Fruit fly (Drosophila melanogaster) S2 (cell line): ENCODE measurements around the gene OtopLc.
A peak's percentile ranks its signal among the peaks of the same experiment; 100 is the strongest.

Experiments used
- CG8478 ChIP-seq: fragments of >200 bp; optimal IDR thresholded peaks from 2 replicates; lab custom pipeline; 2018
- CTCF ChIP-seq, 2 experiments: fragments of >200 bp; optimal IDR thresholded peaks; 2 replicates each; lab custom pipeline; 2018

The OtopLc gene

DNA sequence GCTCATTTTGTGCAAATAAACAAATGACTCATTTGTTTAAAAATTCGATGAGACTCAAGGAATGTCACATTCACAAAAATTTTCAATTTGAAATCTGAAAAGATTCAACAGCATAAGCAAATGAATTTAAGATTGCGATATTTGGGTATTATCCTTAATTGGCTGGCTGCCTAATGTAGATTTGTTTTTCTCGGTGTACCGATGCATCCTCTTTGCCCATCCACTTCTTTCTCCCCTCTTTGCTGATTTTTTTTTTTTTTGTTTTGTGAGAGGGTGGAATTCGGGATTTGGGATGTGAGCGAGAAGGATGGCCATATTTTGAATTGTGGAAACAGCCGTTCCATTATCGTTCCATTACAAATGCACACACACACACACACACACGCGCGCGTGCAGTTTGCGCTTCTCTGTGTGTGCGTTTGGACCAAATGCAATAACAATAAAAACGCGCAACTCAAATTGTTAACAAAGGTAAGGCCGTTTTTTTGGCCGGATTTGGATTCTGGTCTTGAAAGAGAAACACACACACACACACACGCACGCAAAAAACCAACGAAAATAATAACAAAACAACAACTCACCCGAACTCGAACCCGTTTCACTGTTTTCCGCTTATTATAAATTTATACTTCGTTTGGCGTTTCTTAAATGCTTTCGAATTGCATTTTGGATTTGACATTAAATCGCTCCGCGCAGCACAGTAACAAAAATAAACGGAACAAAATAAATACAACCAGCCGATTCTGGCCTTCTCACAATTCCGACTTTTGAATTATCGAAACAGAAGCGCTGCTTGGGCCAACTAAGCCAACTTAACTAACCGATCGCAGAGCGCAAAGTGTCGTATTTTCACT is 16.6 kb upstream of the OtopLc start:
- TF ChIP-seq CG8478 (lab: Kevin White, UChicago) (no peak), CTCF (optimal IDR thresholded peaks at IDR 0.05; lab: Kevin White, UChicago) (no peak)

DNA sequence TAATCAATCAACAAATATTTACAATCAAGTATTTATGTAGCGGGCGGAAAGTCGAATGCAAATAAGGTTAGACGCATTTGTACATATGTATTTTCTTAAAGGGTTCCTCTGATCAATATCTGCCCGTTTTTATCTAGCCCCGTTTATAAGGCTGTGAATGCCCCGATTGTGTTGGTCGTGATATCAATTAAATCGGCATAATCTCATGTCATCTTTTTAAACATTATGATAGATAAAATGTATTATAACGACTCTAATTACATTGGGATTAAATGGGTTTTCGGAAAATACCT is 15.5 kb upstream of the OtopLc start:
- TF ChIP-seq CTCF (optimal IDR thresholded peaks at IDR 0.05; lab: Kevin White, UChicago), result no peak

DNA sequence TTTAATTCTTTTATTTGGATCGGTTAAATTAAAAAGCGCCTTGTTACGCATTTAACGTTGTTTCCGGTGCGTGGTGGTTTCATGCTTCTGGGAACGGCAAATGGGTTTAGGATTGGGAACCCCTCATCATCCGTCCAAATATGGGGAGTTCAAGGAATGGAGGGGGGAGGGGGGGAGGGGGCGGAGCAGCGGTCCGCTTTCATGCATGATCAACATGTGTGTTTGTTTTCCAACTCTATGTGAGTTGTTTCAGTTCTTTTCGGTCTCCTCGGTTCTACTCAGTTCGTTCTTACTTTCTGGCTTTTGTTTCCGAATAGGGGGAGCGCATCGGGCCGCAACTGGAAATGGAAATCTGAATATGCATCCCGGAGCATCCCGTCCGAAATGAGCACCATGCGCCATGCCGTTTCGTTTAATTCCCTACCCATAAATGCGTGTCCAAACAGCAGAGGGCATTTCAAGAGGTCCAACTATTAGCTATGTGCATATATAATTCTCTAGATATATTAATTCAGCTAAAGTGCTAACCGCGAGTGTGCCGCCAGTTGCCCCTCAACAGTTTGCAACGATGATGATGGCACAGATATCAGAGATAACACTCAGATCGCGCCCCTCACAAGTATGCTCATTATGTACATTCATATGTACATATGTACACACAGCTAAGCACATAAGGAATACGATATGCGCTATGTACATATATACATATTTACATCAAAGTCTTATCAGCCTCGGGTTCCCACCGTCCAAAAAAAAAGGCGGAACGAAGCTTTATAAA is 14.9 kb upstream of the OtopLc start:
- TF ChIP-seq CTCF (optimal IDR thresholded peaks at IDR 0.05; lab: Kevin White, UChicago), result no peak
- TF ChIP-seq CG8478 (lab: Kevin White, UChicago), result no peak

DNA sequence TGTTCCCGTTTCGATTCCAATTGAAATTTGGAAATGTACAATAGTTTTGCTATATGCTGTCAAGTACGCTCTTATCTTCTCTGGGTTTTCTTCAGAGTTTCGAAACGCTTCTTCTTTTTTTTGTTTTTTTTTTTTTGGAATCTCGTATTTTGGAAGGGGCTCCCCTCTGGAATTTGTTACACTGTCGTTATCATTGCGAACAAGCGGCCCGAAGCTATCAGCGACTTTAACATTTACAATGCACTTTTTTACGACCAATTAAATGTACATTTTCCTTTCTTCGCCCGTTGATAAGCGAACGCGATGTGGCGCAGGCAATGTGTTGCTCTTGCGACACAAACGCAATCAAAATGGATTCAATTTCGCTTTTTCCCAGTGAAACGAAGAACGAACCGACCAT is 14.2 kb upstream of the OtopLc start:
- TF ChIP-seq CG8478 (lab: Kevin White, UChicago) (no peak), CTCF (optimal IDR thresholded peaks at IDR 0.05; lab: Kevin White, UChicago) (no peak)

DNA sequence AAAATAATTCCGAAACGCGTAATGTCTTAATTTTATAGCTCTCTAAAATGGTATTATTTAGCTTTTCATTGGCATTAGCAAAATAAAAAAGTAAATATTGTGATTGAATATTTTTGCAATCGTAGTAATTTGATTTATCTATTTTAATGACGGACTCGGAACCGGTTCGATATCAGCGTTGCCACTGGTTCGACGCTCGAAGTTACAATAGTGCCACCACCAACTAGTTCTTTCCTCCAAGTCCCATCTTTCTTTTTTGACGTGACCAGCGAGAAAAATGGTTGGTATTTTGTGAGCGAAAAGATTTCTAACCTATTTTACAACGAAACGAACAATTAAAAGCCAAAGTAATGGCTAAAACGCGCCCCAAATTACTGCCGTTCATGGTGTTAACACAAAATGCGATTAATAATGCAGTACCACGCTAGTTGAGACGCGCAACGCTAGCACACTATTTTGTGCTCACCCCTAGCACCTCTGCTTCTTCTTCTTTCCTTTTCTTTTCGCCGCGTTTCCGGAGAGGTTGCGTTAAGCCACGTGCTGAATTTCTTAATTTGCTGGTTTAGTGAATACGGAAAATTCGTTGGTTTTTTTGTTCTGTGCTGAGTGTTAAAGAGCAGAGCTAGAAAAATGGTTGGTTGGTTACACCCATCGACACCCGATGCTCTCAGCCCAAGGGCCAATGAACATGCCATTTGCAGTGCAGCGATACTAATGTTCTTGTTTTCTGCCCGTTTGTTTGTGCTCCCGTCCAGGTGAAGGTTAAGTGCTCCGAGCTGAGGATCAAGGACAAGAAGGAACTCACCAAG is 9.8 kb upstream of the OtopLc start, which contains the start of gene RpL35:
Gene RpL35, plus strand, starts transcription at position 159 of the 809 bp plus-strand sequence.
- no peak for TF ChIP-seq CG8478 (lab: Kevin White, UChicago)
- no peak for TF ChIP-seq CTCF (optimal IDR thresholded peaks at IDR 0.05; lab: Kevin White, UChicago)

DNA sequence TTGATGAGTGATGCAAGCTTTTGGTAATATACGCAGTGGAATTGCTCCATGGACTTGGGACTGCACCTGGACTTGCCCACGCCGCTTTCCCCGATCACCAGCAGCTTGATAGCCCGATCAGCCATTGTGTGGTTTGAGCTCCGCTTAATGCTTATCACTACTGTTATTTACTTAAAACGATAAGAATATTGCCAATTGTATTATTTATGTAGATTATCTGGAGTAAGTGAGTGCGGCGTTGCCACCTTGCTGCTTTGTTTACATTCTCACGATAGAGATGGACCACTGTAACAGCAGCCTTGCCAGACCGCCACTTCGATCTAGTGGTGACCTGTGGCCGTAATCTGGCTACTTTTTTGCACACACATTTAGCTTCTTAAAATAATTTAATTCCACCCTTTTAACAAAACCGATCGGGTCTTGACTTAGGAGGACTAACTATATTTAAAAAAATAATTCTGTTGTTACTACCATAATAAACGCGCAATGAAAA is 8.9 kb upstream of the OtopLc start, which contains the start of gene Rab18:
Gene Rab18, minus strand, starts transcription at position 276 of the 493 bp plus-strand sequence.
- TF ChIP-seq CTCF (optimal IDR thresholded peaks at IDR 0.05; lab: Kevin White, UChicago) (peak in 1 of 2 experiments; percentile 16), CG8478 (lab: Kevin White, UChicago) (no peak)

DNA sequence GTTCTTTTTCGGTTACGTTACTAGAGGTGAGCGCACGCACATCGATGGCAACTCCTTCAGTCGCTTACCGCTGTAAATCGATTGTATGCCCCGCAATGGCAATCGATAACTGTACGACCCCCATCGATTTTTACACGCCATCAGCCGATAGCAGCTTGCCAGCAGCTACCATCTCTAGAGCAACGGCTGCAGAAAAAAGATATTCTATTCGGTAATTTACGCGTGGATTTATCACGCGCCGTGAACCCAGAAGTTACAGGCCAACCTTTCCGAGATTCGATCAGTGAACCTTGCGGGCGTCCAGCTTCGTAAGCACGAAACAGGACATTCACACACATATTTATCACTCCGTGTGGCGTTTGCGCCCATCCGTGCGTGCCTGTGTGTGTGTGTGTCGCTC is 3.2 kb upstream of the OtopLc start, which contains the start of the genes Sirt4 and CG4119:
Gene Sirt4, minus strand, starts transcription at position 39 of the 400 bp plus-strand sequence.
Gene CG4119, plus strand, starts transcription at position 151 of the 400 bp plus-strand sequence.
- TF ChIP-seq CG8478 (lab: Kevin White, UChicago) (no peak), CTCF (optimal IDR thresholded peaks at IDR 0.05; lab: Kevin White, UChicago) (peak in 1 of 2 experiments; percentile 29)

DNA sequence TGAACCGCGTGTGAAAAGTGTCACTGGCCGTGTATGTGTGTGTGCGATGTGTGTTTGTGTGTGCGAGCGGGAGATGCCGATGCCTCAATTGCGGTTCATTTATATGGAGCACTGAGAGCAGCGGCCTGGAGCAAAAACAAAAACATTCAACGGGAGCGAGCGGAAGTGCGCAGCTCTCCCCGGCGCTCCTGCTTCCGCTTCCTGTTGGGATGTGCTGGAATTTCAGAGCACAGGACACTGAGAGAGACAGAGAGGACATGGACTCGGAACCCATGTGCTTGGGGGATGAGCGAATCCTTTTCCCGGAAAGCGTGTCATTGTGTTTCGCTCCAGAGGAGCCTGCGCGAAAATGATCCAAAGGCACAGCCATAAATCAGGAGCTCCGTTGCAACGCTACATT is 1.6 kb upstream of the OtopLc start:
- TF ChIP-seq CG8478 (lab: Kevin White, UChicago), result no peak
- no peak for TF ChIP-seq CTCF (optimal IDR thresholded peaks at IDR 0.05; lab: Kevin White, UChicago)

DNA sequence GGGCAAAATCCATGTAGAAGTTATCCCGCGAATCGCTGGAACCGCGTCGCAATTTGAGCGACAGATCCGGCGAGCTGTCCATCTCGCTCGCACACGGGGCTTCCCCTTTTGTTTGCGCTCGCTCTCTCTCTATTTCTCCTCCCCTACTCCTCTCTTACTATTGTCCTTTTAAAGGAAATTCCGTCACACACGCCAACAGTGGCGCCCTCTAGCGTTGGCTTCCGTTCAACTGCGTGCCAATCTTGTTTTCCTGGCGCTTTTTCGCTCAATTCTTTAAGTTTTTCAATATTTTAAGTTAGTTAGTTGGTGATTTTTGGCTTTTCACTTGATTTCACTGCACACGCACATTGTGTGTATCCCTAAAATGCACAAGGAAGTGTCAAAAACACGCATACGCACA is 690 bp downstream of the OtopLc start:
- no peak for TF ChIP-seq CG8478 (lab: Kevin White, UChicago)
- peak; percentile 78 to 79 for TF ChIP-seq CTCF (optimal IDR thresholded peaks at IDR 0.05; lab: Kevin White, UChicago)

DNA sequence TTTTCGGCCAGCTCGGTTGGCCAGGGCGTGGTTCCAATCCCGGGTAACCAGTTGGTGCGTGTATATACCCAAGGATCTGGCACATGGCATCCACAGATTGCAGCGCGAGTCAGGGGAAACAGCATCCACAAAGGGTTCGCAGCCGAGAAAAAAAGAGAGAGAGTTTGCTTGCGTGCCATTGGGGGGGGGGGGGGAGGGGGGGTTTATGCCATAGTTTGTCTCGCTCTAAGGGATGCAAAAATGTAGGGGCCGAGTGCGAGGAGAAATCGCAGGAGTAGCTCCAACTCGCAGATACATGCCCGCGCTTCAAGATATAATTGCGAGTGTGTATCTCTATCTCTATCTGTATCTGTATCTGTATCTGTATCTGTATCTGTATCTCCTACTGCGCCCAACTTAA is 12.7 kb downstream of the OtopLc start:
- TF ChIP-seq CTCF (optimal IDR thresholded peaks at IDR 0.05; lab: Kevin White, UChicago) (no peak), CG8478 (lab: Kevin White, UChicago) (no peak)

DNA sequence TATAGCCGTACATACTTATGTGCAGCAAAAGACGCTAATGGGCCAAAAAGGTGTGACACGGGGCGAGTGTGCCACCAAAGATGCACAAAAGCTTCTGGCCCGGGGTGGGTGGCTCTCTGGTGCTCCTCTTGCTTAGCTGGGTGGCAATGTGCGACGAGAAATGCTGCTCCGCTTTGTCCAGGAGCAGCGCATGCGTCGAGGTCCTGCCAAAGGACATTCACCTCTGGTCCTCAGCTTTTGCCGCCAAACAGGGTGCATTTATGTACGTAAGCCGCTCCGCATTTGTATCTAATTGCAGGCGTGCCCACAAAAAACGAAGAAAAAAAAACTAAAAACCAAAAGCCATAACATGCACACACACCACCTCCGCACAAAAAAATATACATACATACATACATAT is 13.3 kb downstream of the OtopLc start:
- TF ChIP-seq CTCF (optimal IDR thresholded peaks at IDR 0.05; lab: Kevin White, UChicago), result no peak

DNA sequence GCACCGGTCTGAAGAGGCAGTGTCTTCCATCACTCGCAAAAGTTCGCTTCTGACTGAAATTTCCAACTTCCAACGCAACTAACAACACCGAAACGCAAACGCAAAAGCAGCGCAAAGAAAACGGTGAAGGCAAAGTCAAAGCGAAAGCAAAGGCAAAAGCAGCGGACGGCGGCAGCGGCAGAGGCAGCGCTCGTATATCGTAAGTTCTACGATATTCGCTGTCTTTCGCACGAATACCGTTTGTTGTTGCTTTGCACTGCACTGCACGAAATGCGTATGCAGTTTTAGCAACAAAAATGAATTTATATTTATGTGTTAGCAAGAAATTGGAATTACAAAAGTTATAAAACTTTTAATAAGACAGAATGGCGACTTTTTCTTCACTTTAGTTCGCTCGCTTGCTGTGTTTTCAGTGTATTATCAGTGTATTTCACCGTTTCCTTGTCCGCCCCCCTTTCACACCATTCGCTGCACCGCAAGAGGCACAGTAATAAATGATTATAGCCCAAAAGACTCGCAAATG is 14.2 kb downstream of the OtopLc start, which contains the start of gene OtopLa:
Gene OtopLa, minus strand, starts transcription at position 51 of the 523 bp plus-strand sequence.
- no peak for TF ChIP-seq CTCF (optimal IDR thresholded peaks at IDR 0.05; lab: Kevin White, UChicago)
- TF ChIP-seq CG8478 (lab: Kevin White, UChicago), result no peak

DNA sequence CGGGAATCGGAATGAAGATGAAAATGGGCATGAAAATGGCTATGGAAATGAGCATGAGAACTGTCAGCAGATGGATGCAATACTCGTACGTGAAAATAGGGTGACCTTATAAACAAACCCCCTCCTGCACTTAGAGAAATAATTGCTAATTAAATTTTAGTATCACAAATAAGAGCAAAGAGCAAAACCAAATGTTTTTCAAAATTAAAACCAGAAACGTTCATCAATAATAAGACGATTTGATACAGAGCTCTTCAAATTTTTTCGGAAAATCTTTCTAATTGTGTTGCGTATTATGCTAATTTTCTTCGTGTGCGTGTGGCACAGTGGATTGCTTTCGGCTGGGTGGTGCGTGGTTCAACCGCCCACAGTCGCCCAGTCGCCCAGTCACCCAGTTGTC is 16.4 kb downstream of the OtopLc start:
- TF ChIP-seq CG8478 (lab: Kevin White, UChicago) (no peak), CTCF (optimal IDR thresholded peaks at IDR 0.05; lab: Kevin White, UChicago) (no peak)

DNA sequence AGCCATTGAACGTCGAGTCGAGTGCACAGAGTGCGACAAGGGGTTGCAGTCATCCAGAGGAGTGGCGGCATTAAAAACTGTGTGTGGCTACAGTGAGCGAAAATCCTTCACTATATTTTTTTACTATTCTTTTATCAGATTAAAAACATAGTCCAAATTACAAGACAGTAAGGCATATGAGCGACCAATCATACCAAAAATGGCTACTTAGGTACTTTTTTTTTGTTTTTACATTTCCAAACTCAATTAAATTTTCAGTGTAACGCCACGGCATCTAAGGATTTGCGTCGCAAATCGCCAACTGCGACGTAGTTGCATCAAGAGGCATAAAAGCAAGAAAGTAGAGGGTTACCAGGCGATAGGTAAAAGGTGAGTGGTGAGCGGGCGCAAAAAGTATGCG is 23.6 kb downstream of the OtopLc start:
- TF ChIP-seq CTCF (optimal IDR thresholded peaks at IDR 0.05; lab: Kevin White, UChicago) (no peak), CG8478 (lab: Kevin White, UChicago) (no peak)
